Fruit fly (Drosophila melanogaster): Measurements from ENCODE around the gene ppan.

ppan gene

DNA sequence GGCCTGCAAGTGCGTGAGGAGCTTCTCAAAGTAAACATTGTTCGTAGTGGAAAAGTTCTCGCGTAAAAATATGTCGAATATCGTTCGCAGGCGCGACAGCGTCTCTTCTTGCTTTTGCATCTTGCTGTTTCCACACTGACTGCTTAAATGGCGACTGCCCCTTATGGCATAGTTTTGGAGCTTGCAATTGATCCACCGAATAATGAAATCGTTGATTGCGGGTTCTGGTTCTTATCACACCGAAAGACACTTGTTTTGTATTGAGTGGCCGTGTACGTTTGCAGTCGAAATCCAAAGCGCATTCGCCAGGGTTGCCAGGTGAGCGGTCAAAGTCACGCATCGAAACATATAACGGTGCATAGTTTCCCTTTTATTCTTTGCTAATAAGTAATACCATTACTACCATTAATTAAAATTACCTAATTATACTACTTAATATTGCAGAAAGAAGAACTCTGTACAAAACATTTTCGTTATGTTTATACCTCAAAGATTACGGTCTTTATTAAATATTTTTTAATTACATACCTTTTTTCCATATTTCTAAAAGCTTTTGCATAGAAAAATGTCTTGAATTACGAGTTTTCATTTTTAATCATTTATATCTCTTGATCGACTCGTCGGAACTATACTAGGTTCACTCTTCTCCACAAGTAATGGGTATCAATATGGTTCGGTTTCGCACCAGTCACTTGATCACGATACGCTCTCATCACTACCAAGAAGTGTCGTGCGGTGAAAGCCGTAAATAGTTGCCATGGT lies 14.4 kb upstream of the ppan start, which contains the start of the genes CG7044 and Tbc1d22:
Gene CG7044 (minus strand): TSS at position 266 of the 762 bp plus-strand sequence.
Gene Tbc1d22 (plus strand): TSS at position 747 of the 762 bp plus-strand sequence.
- TF ChIP-seq rgr (GFP tag; optimal IDR thresholded peaks at IDR 0.05) (peak; percentile 54), foxo (GFP tag; optimal IDR thresholded peaks at IDR 0.05) (peak in 1 of 2 experiments; percentile 62), ey (GFP tag; optimal IDR thresholded peaks at IDR 0.05) (peak; percentile 52), brk (GFP tag; optimal IDR thresholded peaks at IDR 0.05) (no peak), OdsH (GFP tag; optimal IDR thresholded peaks at IDR 0.05) (peak; percentile 47), psq (GFP tag; optimal IDR thresholded peaks at IDR 0.05) (peak; percentile 46), br (GFP tag; optimal IDR thresholded peaks at IDR 0.05) (no peak), Sp1 (GFP tag; optimal IDR thresholded peaks at IDR 0.05) (peak; percentile 54), dsf (GFP tag; optimal IDR thresholded peaks at IDR 0.05; ENCODE audit: borderline replicate concordance) (peak; percentile 11), tai (GFP tag; optimal IDR thresholded peaks at IDR 0.05) (no peak), CG9705 (GFP tag; optimal IDR thresholded peaks at IDR 0.05) (peak; percentile 33), woc (GFP tag; optimal IDR thresholded peaks at IDR 0.05) (peak; percentile 82), HLH106 (tag; optimal IDR thresholded peaks at IDR 0.05) (peak; percentile 65), sv (GFP tag; optimal IDR thresholded peaks at IDR 0.05) (peak; percentile 21)

DNA sequence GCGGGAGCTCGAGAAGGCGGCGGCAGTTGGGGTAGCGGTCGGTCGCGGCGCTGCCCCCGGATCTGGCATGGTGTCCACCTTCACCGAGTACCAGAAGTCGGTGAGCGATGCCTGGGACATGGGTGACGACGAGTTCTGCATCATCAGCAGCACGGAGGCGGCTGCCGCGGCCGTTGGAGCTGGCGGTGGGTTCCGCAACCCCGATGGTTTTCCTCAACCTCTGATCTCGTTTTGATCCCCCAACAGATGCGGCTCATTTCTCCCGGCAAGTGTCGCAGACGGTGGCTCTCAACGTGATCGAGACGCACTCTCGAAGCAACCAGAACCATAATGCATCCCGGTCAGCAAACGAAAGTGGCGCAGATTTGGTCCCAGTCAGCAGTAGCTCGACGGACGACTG lies 13.6 kb upstream of the ppan start:
- no peak for TF ChIP-seq Vsx2 (GFP tag; optimal IDR thresholded peaks at IDR 0.05; ENCODE audit: partially characterized antibody)

DNA sequence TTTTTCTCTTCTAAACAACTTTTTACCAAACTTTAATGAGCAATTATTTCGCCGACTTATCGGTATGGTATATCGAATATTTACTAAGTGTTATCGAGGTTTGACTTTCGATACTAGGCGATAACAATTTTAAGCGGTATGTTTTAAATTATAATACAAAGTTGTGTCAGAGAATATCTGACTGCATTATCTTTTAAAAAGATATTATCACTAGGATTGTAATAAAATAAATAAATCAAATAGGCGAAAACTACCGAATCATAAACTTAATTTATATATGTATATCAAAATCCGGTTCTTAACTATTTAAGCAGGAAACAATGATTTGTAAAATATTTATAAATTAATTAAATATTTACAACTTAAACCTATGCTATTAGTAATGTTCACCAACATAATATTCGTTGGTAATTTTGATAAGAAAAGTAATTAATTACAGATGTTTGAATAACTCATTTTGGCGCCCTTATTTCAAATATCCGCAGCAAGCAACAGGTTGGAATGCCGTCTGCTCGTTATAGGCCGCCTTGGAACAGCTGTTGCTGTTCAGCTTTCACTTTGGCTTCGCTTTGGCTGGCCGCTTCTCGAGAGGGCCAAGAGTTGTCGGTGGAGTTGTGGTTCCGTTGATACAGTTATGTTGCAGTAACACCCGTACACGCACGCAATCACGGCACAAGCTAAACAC lies 8.0 kb upstream of the ppan start, which contains the start of the genes Sec15 and rtet:
Gene Sec15 (minus strand): TSS at position 66 of the 685 bp plus-strand sequence.
Gene rtet (plus strand): TSS at position 540 of the 685 bp plus-strand sequence.
- peak in 1 of 2 experiments; percentile 40 for TF ChIP-seq foxo (GFP tag; optimal IDR thresholded peaks at IDR 0.05)
- peak; percentile 34 for TF ChIP-seq ey (GFP tag; optimal IDR thresholded peaks at IDR 0.05)
- TF ChIP-seq CG9705 (GFP tag; optimal IDR thresholded peaks at IDR 0.05) = peak; percentile 45
- peak; percentile 41 for TF ChIP-seq woc (GFP tag; optimal IDR thresholded peaks at IDR 0.05)
- TF ChIP-seq Hr78 (GFP tag; optimal IDR thresholded peaks at IDR 0.05) = no peak
- no peak for TF ChIP-seq lola (GFP tag; optimal IDR thresholded peaks at IDR 0.05)
- no peak for TF ChIP-seq GATAd (GFP tag; optimal IDR thresholded peaks at IDR 0.05)
- TF ChIP-seq dl (GFP tag; optimal IDR thresholded peaks at IDR 0.05; ENCODE audit: insufficient read depth in 1 of 2, partially characterized antibody in 2 of 2) = peak; percentile 72 to 98
- no peak for TF ChIP-seq pan (optimal IDR thresholded peaks at IDR 0.05)
- TF ChIP-seq CrebA (GFP tag; optimal IDR thresholded peaks at IDR 0.05; ENCODE audit: borderline replicate concordance) = no peak
- TF ChIP-seq Mio (GFP tag; optimal IDR thresholded peaks at IDR 0.05) = no peak
- no peak for TF ChIP-seq jim (GFP tag; optimal IDR thresholded peaks at IDR 0.05)
- TF ChIP-seq CG32264 (GFP tag; optimal IDR thresholded peaks at IDR 0.05) = no peak
- no peak for TF ChIP-seq Abd-B (GFP tag; optimal IDR thresholded peaks at IDR 0.05)
- TF ChIP-seq Vsx2 (GFP tag; optimal IDR thresholded peaks at IDR 0.05; ENCODE audit: partially characterized antibody) = peak; percentile 100
- TF ChIP-seq Hnf4 (GFP tag; optimal IDR thresholded peaks at IDR 0.05) = no peak
- peak; percentile 21 for TF ChIP-seq dsf (GFP tag; optimal IDR thresholded peaks at IDR 0.05; ENCODE audit: borderline replicate concordance)
- TF ChIP-seq Myc (optimal IDR thresholded peaks at IDR 0.05) = no peak
- peak; percentile 57 for TF ChIP-seq psq (GFP tag; optimal IDR thresholded peaks at IDR 0.05)
- no peak for TF ChIP-seq Jra (GFP tag; optimal IDR thresholded peaks at IDR 0.05)
- peak; percentile 46 for TF ChIP-seq sv (GFP tag; optimal IDR thresholded peaks at IDR 0.05)
- TF ChIP-seq OdsH (GFP tag; optimal IDR thresholded peaks at IDR 0.05) = peak; percentile 40
- TF ChIP-seq Sp1 (GFP tag; optimal IDR thresholded peaks at IDR 0.05) = no peak
- peak; percentile 37 for TF ChIP-seq HLH106 (tag; optimal IDR thresholded peaks at IDR 0.05)
- no peak for TF ChIP-seq brk (GFP tag; optimal IDR thresholded peaks at IDR 0.05)
- no peak for TF ChIP-seq Dfd (GFP tag; optimal IDR thresholded peaks at IDR 0.05)
- no peak for TF ChIP-seq usp (GFP tag; optimal IDR thresholded peaks at IDR 0.05)
- TF ChIP-seq Hr83 (GFP tag; optimal IDR thresholded peaks at IDR 0.05; ENCODE audit: poor library complexity, severe bottlenecking) = no peak
- peak; percentile 100 for TF ChIP-seq Dif (GFP tag; optimal IDR thresholded peaks at IDR 0.05; ENCODE audit: partially characterized antibody)
- no peak for TF ChIP-seq tai (GFP tag; optimal IDR thresholded peaks at IDR 0.05)
- peak; percentile 74 for TF ChIP-seq rgr (GFP tag; optimal IDR thresholded peaks at IDR 0.05)
- TF ChIP-seq fru (GFP tag; optimal IDR thresholded peaks at IDR 0.05) = no peak
- no peak for TF ChIP-seq br (GFP tag; optimal IDR thresholded peaks at IDR 0.05)
- no peak for TF ChIP-seq h (GFP tag; optimal IDR thresholded peaks at IDR 0.05)
- TF ChIP-seq Rel (GFP tag; optimal IDR thresholded peaks at IDR 0.05) = no peak
- TF ChIP-seq Rel (tag; optimal IDR thresholded peaks at IDR 0.05) = no peak
- no peak for TF ChIP-seq sage (GFP tag; optimal IDR thresholded peaks at IDR 0.05)
- TF ChIP-seq dmrt93B (GFP tag; optimal IDR thresholded peaks at IDR 0.05) = no peak
- no peak for TF ChIP-seq N (GFP tag; optimal IDR thresholded peaks at IDR 0.05)

All from whole organism, wandering third instar larva.